Fruit fly (Drosophila melanogaster) whole organism, embryonic: ENCODE results near the gene CG17027.
A peak's percentile ranks its signal among the peaks of the same experiment; 100 is the strongest.

Experiments
- Abd-B ChIP-seq: fragments of 200-800 bp; sonication (Bioruptor generic); optimal IDR thresholded peaks from 2 replicates; lab custom pipeline; 2018; ENCODE audit warnings: missing biosample characterization, mild to moderate bottlenecking, missing genetic modification characterization, moderate library complexity
- Ada2b ChIP-seq: fragments of 200-800 bp; sonication (Bioruptor generic); IDR thresholded peaks from 2 replicates; pipeline ENCODE4 v1.3.6; 2022; ENCODE audit warnings: missing biosample characterization, missing genetic modification characterization
- CG1024 ChIP-seq: fragments of 200-800 bp; sonication (Bioruptor generic); IDR thresholded peaks from 2 replicates; pipeline ENCODE4 v1.3.6; 2022; ENCODE audit warnings: missing biosample characterization, missing genetic modification characterization
- CG10543 ChIP-seq: fragments of 200-800 bp; sonication (Bioruptor generic); optimal IDR thresholded peaks from 3 replicates; lab custom pipeline; 2017; ENCODE audit warnings: missing biosample characterization, mild to moderate bottlenecking, missing genetic modification characterization, moderate library complexity
- CG10979 ChIP-seq: fragments of 200-800 bp; sonication (Bioruptor generic); optimal IDR thresholded peaks from 2 replicates; lab custom pipeline; 2018; ENCODE audit warnings: missing biosample characterization, mild to moderate bottlenecking, missing genetic modification characterization, moderate library complexity
- CG11085 ChIP-seq: fragments of 200-800 bp; sonication (Bioruptor generic); IDR thresholded peaks from 2 replicates; pipeline ENCODE4 v1.3.6; 2022; ENCODE audit warnings: missing biosample characterization, missing genetic modification characterization
- CG11247 ChIP-seq: fragments of 200-800 bp; sonication (Bioruptor generic); IDR thresholded peaks from 2 replicates; pipeline ENCODE4 v1.3.6; 2022; ENCODE audit warnings: missing biosample characterization, missing genetic modification characterization
- CG12299 ChIP-seq: fragments of 200-800 bp; sonication (Bioruptor generic); optimal IDR thresholded peaks from 2 replicates; lab custom pipeline; 2018; ENCODE audit warnings: missing biosample characterization, mild to moderate bottlenecking, missing genetic modification characterization
- CG12659 ChIP-seq: fragments of 200-800 bp; sonication (Bioruptor generic); optimal IDR thresholded peaks from 3 replicates; lab custom pipeline; 2017; ENCODE audit warnings: mild to moderate bottlenecking, missing biosample characterization, missing genetic modification reagents, missing genetic modification characterization
- CG15514 ChIP-seq: fragments of 200-800 bp; sonication (Bioruptor generic); optimal IDR thresholded peaks from 3 replicates; lab custom pipeline; 2017; ENCODE audit warnings: missing biosample characterization, missing genetic modification characterization, mild to moderate bottlenecking, moderate library complexity, missing genetic modification reagents
- CG17186 ChIP-seq: fragments of 200-800 bp; sonication (Bioruptor generic); optimal IDR thresholded peaks from 3 replicates; lab custom pipeline; 2017; ENCODE audit warnings: missing biosample characterization, missing genetic modification reagents, missing genetic modification characterization
- CG17612 ChIP-seq: fragments of 200-800 bp; sonication (Bioruptor generic); IDR thresholded peaks from 2 replicates; pipeline ENCODE4 v1.3.6; 2022; ENCODE audit warnings: missing biosample characterization, missing genetic modification characterization
- CG31388 ChIP-seq: fragments of 200-800 bp; sonication (Bioruptor generic); optimal IDR thresholded peaks from 2 replicates; lab custom pipeline; 2016; ENCODE audit warnings: missing biosample characterization, missing genetic modification characterization
- CG32532 ChIP-seq: fragments of 200-800 bp; sonication (Bioruptor generic); IDR thresholded peaks from 2 replicates; pipeline ENCODE4 v1.3.6; 2022; ENCODE audit warnings: missing biosample characterization, missing genetic modification characterization
- CG32767 ChIP-seq: fragments of 200-800 bp; sonication (Bioruptor generic); IDR thresholded peaks from 2 replicates; pipeline ENCODE4 v1.3.6; 2022; ENCODE audit warnings: missing biosample characterization, missing genetic modification characterization
- CG42726 ChIP-seq: fragments of 200-800 bp; sonication (Bioruptor generic); IDR thresholded peaks from 2 replicates; pipeline ENCODE4 v1.3.6; 2022; ENCODE audit warnings: missing biosample characterization, missing genetic modification characterization; ENCODE audit not compliant: partially characterized antibody
- CG43689 ChIP-seq: fragments of 200-800 bp; sonication (Bioruptor generic); IDR thresholded peaks from 2 replicates; pipeline ENCODE4 v1.3.6; 2022; ENCODE audit warnings: missing biosample characterization, missing genetic modification characterization
- CG5180 ChIP-seq: fragments of 200-800 bp; sonication (Bioruptor generic); optimal IDR thresholded peaks from 3 replicates; lab custom pipeline; 2017; ENCODE audit warnings: missing biosample characterization, missing genetic modification characterization, mild to moderate bottlenecking, moderate library complexity, missing genetic modification reagents
- CG6654 ChIP-seq: fragments of 200-800 bp; sonication (Bioruptor generic); optimal IDR thresholded peaks from 2 replicates; lab custom pipeline; 2017; ENCODE audit warnings: missing biosample characterization, mild to moderate bottlenecking, missing genetic modification characterization
- CG7271 ChIP-seq: fragments of 200-800 bp; sonication (Bioruptor generic); optimal IDR thresholded peaks from 2 replicates; lab custom pipeline; 2018; ENCODE audit warnings: missing biosample characterization, mild to moderate bottlenecking, missing genetic modification characterization, moderate library complexity
- CG9437 ChIP-seq: fragments of 200-800 bp; sonication (Bioruptor generic); optimal IDR thresholded peaks from 2 replicates; lab custom pipeline; 2018; ENCODE audit warnings: missing biosample characterization, mild to moderate bottlenecking, missing genetic modification characterization
- CG9817 ChIP-seq: fragments of 200-800 bp; sonication (Bioruptor generic); optimal IDR thresholded peaks from 2 replicates; lab custom pipeline; 2018; ENCODE audit warnings: missing biosample characterization, mild to moderate bottlenecking, missing genetic modification characterization, moderate library complexity
- CG9876 ChIP-seq: fragments of 200-800 bp; sonication (Bioruptor generic); optimal IDR thresholded peaks from 2 replicates; lab custom pipeline; 2016; ENCODE audit warnings: missing biosample characterization, missing genetic modification characterization
- CoRest ChIP-seq: fragments of 200-800 bp; sonication (Bioruptor generic); optimal IDR thresholded peaks from 3 replicates; lab custom pipeline; 2018; ENCODE audit warnings: missing biosample characterization, mild to moderate bottlenecking, missing genetic modification characterization, moderate library complexity
- Deaf1 ChIP-seq: fragments of 200-800 bp; optimal IDR thresholded peaks from 3 replicates; lab custom pipeline; 2019; ENCODE audit warnings: missing biosample characterization, mild to moderate bottlenecking, missing genetic modification characterization, moderate library complexity
- Dek ChIP-seq: fragments of 200-800 bp; sonication (Bioruptor generic); optimal IDR thresholded peaks from 3 replicates; lab custom pipeline; 2019; ENCODE audit warnings: missing biosample characterization, mild to moderate bottlenecking, missing genetic modification characterization, moderate library complexity
- Dll ChIP-seq: fragments of 200-800 bp; sonication (Bioruptor generic); IDR thresholded peaks from 4 replicates; pipeline ENCODE4 v1.3.6; 2022; ENCODE audit warnings: missing biosample characterization, missing genetic modification characterization; ENCODE audit not compliant: partially characterized antibody
- Doc2 ChIP-seq: fragments of 200-800 bp; sonication (Bioruptor generic); IDR thresholded peaks from 2 replicates; pipeline ENCODE4 v1.3.6; 2022; ENCODE audit warnings: missing biosample characterization, missing genetic modification characterization
- Gug ChIP-seq: fragments of 200-800 bp; sonication (Bioruptor generic); IDR thresholded peaks from 4 replicates; pipeline ENCODE4 v1.3.6; 2022; ENCODE audit warnings: missing biosample characterization, missing genetic modification characterization
- Hmr ChIP-seq: fragments of 200-800 bp; sonication (Bioruptor generic); optimal IDR thresholded peaks from 3 replicates; lab custom pipeline; 2017; ENCODE audit warnings: mild to moderate bottlenecking, missing biosample characterization, missing genetic modification reagents, missing genetic modification characterization
- MTF-1 ChIP-seq: fragments of 200-800 bp; sonication (Bioruptor generic); optimal IDR thresholded peaks from 2 replicates; lab custom pipeline; 2018; ENCODE audit warnings: missing biosample characterization, mild to moderate bottlenecking, missing genetic modification characterization, borderline replicate concordance
- Max ChIP-seq: fragments of 200-800 bp; sonication (Bioruptor generic); optimal IDR thresholded peaks from 2 replicates; lab custom pipeline; 2016; ENCODE audit warnings: missing biosample characterization, mild to moderate bottlenecking, missing genetic modification characterization
- Meics ChIP-seq: fragments of 200-800 bp; sonication (Bioruptor generic); optimal IDR thresholded peaks from 2 replicates; lab custom pipeline; 2017; ENCODE audit warnings: missing biosample characterization, mild to moderate bottlenecking, missing genetic modification characterization
- Nf-YB ChIP-seq: fragments of 200-800 bp; sonication (Bioruptor generic); optimal IDR thresholded peaks from 3 replicates; lab custom pipeline; 2019; ENCODE audit warnings: missing biosample characterization, mild to moderate bottlenecking, missing genetic modification characterization, moderate library complexity
- Optix ChIP-seq: fragments of 200-800 bp; sonication (Bioruptor generic); IDR thresholded peaks from 3 replicates; pipeline ENCODE4 v1.3.6; 2022; ENCODE audit warnings: missing biosample characterization, missing genetic modification characterization
- Rfx ChIP-seq: fragments of 200-800 bp; sonication (Bioruptor generic); IDR thresholded peaks from 2 replicates; pipeline ENCODE4 v1.3.6; 2022; ENCODE audit warnings: missing biosample characterization, missing genetic modification characterization
- bcd ChIP-seq: fragments of 200-800 bp; sonication (Bioruptor generic); optimal IDR thresholded peaks from 2 replicates; lab custom pipeline; 2017; ENCODE audit warnings: missing biosample characterization, mild to moderate bottlenecking, missing genetic modification characterization
- cato ChIP-seq: fragments of 200-800 bp; sonication (Bioruptor generic); optimal IDR thresholded peaks from 2 replicates; lab custom pipeline; 2016; ENCODE audit warnings: missing biosample characterization, missing genetic modification characterization, borderline replicate concordance
- ci ChIP-seq: fragments of 200-800 bp; sonication (Bioruptor generic); IDR thresholded peaks from 3 replicates; pipeline ENCODE4 v1.3.6; 2022; ENCODE audit warnings: missing biosample characterization, missing genetic modification characterization
- danr ChIP-seq: fragments of 200-800 bp; sonication (Bioruptor generic); IDR thresholded peaks from 2 replicates; pipeline ENCODE4 v1.3.6; 2022; ENCODE audit warnings: missing biosample characterization, missing genetic modification characterization
- eve ChIP-seq, 2 experiments: fragments of >200 bp; optimal IDR thresholded peaks; 2 replicates each; lab custom pipeline; 2017; ENCODE audit warnings: missing biosample characterization in 2 of 2, missing genetic modification characterization in 2 of 2
- grau ChIP-seq: fragments of 200-800 bp; optimal IDR thresholded peaks from 3 replicates; lab custom pipeline; 2019; ENCODE audit warnings: missing biosample characterization, mild to moderate bottlenecking, missing genetic modification characterization, moderate library complexity
- ind ChIP-seq: fragments of 200-800 bp; sonication (Bioruptor generic); optimal IDR thresholded peaks from 3 replicates; lab custom pipeline; 2016; ENCODE audit warnings: missing biosample characterization, missing genetic modification characterization
- lmd ChIP-seq: fragments of 200-800 bp; sonication (Bioruptor generic); IDR thresholded peaks from 2 replicates; pipeline ENCODE4 v1.3.6; 2022; ENCODE audit warnings: missing biosample characterization, missing genetic modification characterization
- mirr ChIP-seq: fragments of 200-800 bp; sonication (Bioruptor generic); optimal IDR thresholded peaks from 3 replicates; lab custom pipeline; 2018; ENCODE audit warnings: missing biosample characterization, mild to moderate bottlenecking, missing genetic modification characterization
- pita ChIP-seq: fragments of 200-800 bp; sonication (Bioruptor generic); optimal IDR thresholded peaks from 2 replicates; lab custom pipeline; 2017; ENCODE audit warnings: missing biosample characterization, mild to moderate bottlenecking, missing genetic modification characterization
- rib ChIP-seq: fragments of 200-800 bp; sonication (Bioruptor generic); IDR thresholded peaks from 2 replicates; pipeline ENCODE4 v1.3.6; 2022; ENCODE audit warnings: missing biosample characterization, missing genetic modification characterization
- tna ChIP-seq: fragments of 200-800 bp; sonication (Bioruptor generic); IDR thresholded peaks from 2 replicates; pipeline ENCODE4 v1.3.6; 2022; ENCODE audit warnings: missing biosample characterization, missing genetic modification characterization; ENCODE audit not compliant: partially characterized antibody
- usp ChIP-seq: fragments of >200 bp; optimal IDR thresholded peaks from 2 replicates; lab custom pipeline; 2017; ENCODE audit warnings: missing biosample characterization, missing genetic modification characterization
- zfh2 ChIP-seq: fragments of 200-800 bp; sonication (Bioruptor generic); optimal IDR thresholded peaks from 2 replicates; lab custom pipeline; 2016; ENCODE audit warnings: missing biosample characterization, missing genetic modification characterization

The CG17027 gene

DNA sequence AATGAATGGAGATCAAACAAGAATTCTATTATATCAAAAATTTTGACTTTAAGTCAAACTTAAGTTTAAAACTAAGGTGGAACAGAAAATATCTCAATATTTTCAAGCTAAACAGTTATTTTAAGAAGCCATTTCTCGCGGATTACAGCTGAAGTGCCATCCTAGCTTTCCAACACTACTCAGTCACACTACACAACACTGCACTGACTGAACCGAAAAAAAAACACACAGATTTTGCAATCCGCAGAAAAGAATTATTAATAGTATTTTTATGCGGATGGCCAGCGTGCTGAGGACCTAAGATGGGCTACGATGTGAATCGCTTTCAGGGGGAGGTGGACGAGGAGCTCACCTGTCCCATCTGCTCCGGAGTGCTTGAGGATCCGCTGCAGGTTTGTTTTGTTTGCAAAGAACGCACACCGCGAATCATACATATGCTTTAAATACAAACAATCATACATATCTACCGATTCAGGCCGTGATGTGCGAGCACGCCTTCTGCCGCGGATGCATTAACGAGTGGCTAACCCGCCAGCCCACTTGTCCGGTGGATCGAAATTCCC, 23.4 kb upstream of the CG17027 start, which contains the start of gene elgi (continued):
- TF ChIP-seq CG7271 (tag; lab: Kevin White, UChicago) = no peak
- TF ChIP-seq cato = no peak
- TF ChIP-seq CG9437 = no peak
- TF ChIP-seq Gug = no peak; the same call in 3 of the 4 replicates
- TF ChIP-seq mirr = peak; percentile 47
- TF ChIP-seq Meics (GFP tag; lab: Kevin White, UChicago) = peak; percentile 41
- TF ChIP-seq Ada2b = peak; percentile 21; the same call in 1 of the 2 replicates
- no peak; the same call in 1 of the 2 replicates for TF ChIP-seq CG11247
- no peak for TF ChIP-seq eve (GFP tag; optimal IDR thresholded peaks at IDR 0.05; lab: Kevin White, UChicago)
- TF ChIP-seq Max = peak; percentile 43
- TF ChIP-seq CG31388 (GFP tag; lab: Kevin White, UChicago) = no peak
- TF ChIP-seq Nf-YB = no peak
- TF ChIP-seq CG32767 = 0 out of 2 replicates have a peak, but pooled peaks have one; percentile 17
- TF ChIP-seq Doc2 (GFP tag; lab: Robert Waterston, UW) = no peak
- TF ChIP-seq CG9876 (GFP tag; lab: Kevin White, UChicago) = peak; percentile 44
- no peak for TF ChIP-seq CG43689 (GFP tag; lab: Robert Waterston, UW)
- peak; percentile 85 for TF ChIP-seq Rfx (GFP tag; lab: Robert Waterston, UW)
- peak; percentile 41 for TF ChIP-seq grau
- TF ChIP-seq usp = no peak
- no peak for TF ChIP-seq rib (GFP tag; lab: Robert Waterston, UW)
- TF ChIP-seq CG15514 (GFP tag; lab: Kevin White, UChicago) = peak; percentile 66
- TF ChIP-seq Optix (GFP tag; lab: Robert Waterston, UW) = no peak
- no peak for TF ChIP-seq CG6654
- TF ChIP-seq CG11085 (GFP tag; lab: Robert Waterston, UW) = peak; percentile 41; the same call in 1 of the 2 replicates
- no peak for TF ChIP-seq CoRest (tag; lab: Kevin White, UChicago)
- peak; percentile 64; the same call in 2 of the 3 replicates for TF ChIP-seq ci
- peak; percentile 51 for TF ChIP-seq Dek (tag; lab: Kevin White, UChicago)
- TF ChIP-seq CG10543 (GFP tag; lab: Kevin White, UChicago) = peak; percentile 20
- peak; percentile 35 for TF ChIP-seq CG1024 (GFP tag; lab: Robert Waterston, UW)
- peak; percentile 84 for TF ChIP-seq zfh2 (GFP tag; lab: Kevin White, UChicago)
- TF ChIP-seq bcd = peak; percentile 64
- TF ChIP-seq CG32532 (GFP tag; lab: Robert Waterston, UW) = peak; percentile 58; the same call in 1 of the 2 replicates
- TF ChIP-seq MTF-1 = no peak
- no peak for TF ChIP-seq CG17612 (GFP tag; lab: Robert Waterston, UW)
- TF ChIP-seq Hmr (GFP tag; lab: Kevin White, UChicago) = peak; percentile 57
- TF ChIP-seq Dll (GFP tag; lab: Robert Waterston, UW) = no peak
- peak; percentile 16 for TF ChIP-seq CG5180 (GFP tag; lab: Kevin White, UChicago)
- TF ChIP-seq Abd-B (GFP tag; lab: Kevin White, UChicago) = no peak
- TF ChIP-seq ind (GFP tag; lab: Kevin White, UChicago) = peak; percentile 66
- no peak for TF ChIP-seq CG42726 (GFP tag; lab: Robert Waterston, UW)
- TF ChIP-seq CG12659 (GFP tag; lab: Kevin White, UChicago) = peak; percentile 63
- no peak for TF ChIP-seq tna (GFP tag; lab: Robert Waterston, UW)
- no peak for TF ChIP-seq pita (GFP tag; lab: Kevin White, UChicago)
- TF ChIP-seq lmd (GFP tag; lab: Robert Waterston, UW) = peak; percentile 53; the same call in 1 of the 2 replicates
- TF ChIP-seq Deaf1 (tag; lab: Kevin White, UChicago) = no peak
- TF ChIP-seq CG12299 = no peak
- peak; percentile 57 for TF ChIP-seq CG9817
- TF ChIP-seq danr (GFP tag; lab: Robert Waterston, UW) = no peak
- peak; percentile 24 for TF ChIP-seq CG10979
- no peak for TF ChIP-seq CG17186 (GFP tag; lab: Kevin White, UChicago)
